Worm (Caenorhabditis elegans) whole organism, late embryonic: ENCODE data around the gene glb-28.

ENCODE experiments used
- C08G9.2 ChIP-seq: sonication (generic microtip); optimal IDR thresholded peaks from 2 replicates; lab custom pipeline; 2016; ENCODE audit warnings: mild to moderate bottlenecking, missing genetic modification characterization, moderate library complexity, missing compliant biosample characterization
- C38D4.7 ChIP-seq: fragments of 200-800 bp; sonication (Bioruptor generic); optimal IDR thresholded peaks from 2 replicates; lab custom pipeline; 2018; ENCODE audit warnings: mild to moderate bottlenecking, missing genetic modification characterization, moderate library complexity, missing compliant biosample characterization
- F13H6.1 ChIP-seq: sonication (generic microtip); optimal IDR thresholded peaks from 2 replicates; lab custom pipeline; 2016; ENCODE audit warnings: missing genetic modification characterization, missing compliant biosample characterization
- K09A11.1 ChIP-seq: sonication (generic microtip); optimal IDR thresholded peaks from 2 replicates; lab custom pipeline; 2017; ENCODE audit warnings: antibody characterized with exemption, mild to moderate bottlenecking, missing genetic modification characterization, missing compliant biosample characterization; ENCODE audit not compliant: insufficient read depth
- Y22D7AL.16 ChIP-seq: sonication (generic microtip); optimal IDR thresholded peaks from 2 replicates; lab custom pipeline; 2016; ENCODE audit warnings: missing genetic modification characterization, missing compliant biosample characterization
- ama-1 ChIP-seq: fragments of 150-350 bp; optimal IDR thresholded peaks from 2 replicates; lab custom pipeline; 2014
- ceh-18 ChIP-seq: sonication (generic microtip); optimal IDR thresholded peaks from 2 replicates; lab custom pipeline; 2016; ENCODE audit warnings: missing genetic modification characterization, missing compliant biosample characterization
- ceh-2 ChIP-seq: sonication (generic microtip); optimal IDR thresholded peaks from 2 replicates; lab custom pipeline; 2016; ENCODE audit warnings: missing genotype, missing genetic modification characterization, missing compliant biosample characterization
- ceh-22 ChIP-seq: sonication (generic microtip); optimal IDR thresholded peaks from 2 replicates; lab custom pipeline; 2017; ENCODE audit warnings: missing biosample characterization, missing genetic modification characterization
- ceh-24 ChIP-seq: sonication (generic microtip); optimal IDR thresholded peaks from 2 replicates; lab custom pipeline; 2016; ENCODE audit warnings: mild to moderate bottlenecking, missing genetic modification characterization, missing compliant biosample characterization
- ceh-30 ChIP-seq: fragments of 150-350 bp; optimal IDR thresholded peaks from 2 replicates; lab custom pipeline; 2014; ENCODE audit warnings: missing biosample characterization, missing genetic modification characterization
- ceh-34 ChIP-seq: sonication (generic microtip); optimal IDR thresholded peaks from 2 replicates; lab custom pipeline; 2016; ENCODE audit warnings: mild to moderate bottlenecking, missing genetic modification characterization, missing compliant biosample characterization
- ceh-45 ChIP-seq: fragments of 200-800 bp; sonication (Bioruptor generic); IDR thresholded peaks from 2 replicates; pipeline ENCODE4 v1.3.6; 2022; ENCODE audit warnings: missing genetic modification reagents, missing genetic modification characterization, missing compliant biosample characterization
- ceh-48 ChIP-seq: sonication (generic microtip); optimal IDR thresholded peaks from 2 replicates; lab custom pipeline; 2016; ENCODE audit warnings: missing genetic modification characterization, inconsistent platforms, missing compliant biosample characterization
- ceh-6 ChIP-seq: fragments of 200-800 bp; sonication (Bioruptor generic); optimal IDR thresholded peaks from 2 replicates; lab custom pipeline; 2018; ENCODE audit warnings: mild to moderate bottlenecking, missing genetic modification characterization, missing compliant biosample characterization
- ceh-9 ChIP-seq: sonication (generic microtip); optimal IDR thresholded peaks from 2 replicates; lab custom pipeline; 2016; ENCODE audit warnings: mild to moderate bottlenecking, missing genetic modification characterization, inconsistent platforms, missing compliant biosample characterization
- dmd-4 ChIP-seq: sonication (generic microtip); optimal IDR thresholded peaks from 2 replicates; lab custom pipeline; 2016; ENCODE audit warnings: borderline replicate concordance, missing genetic modification characterization, missing compliant biosample characterization
- dve-1 ChIP-seq: sonication (generic microtip); optimal IDR thresholded peaks from 2 replicates; lab custom pipeline; 2017; ENCODE audit warnings: antibody characterized with exemption, mild to moderate bottlenecking, missing genetic modification characterization, missing compliant biosample characterization
- elt-2 ChIP-seq: sonication (generic microtip); optimal IDR thresholded peaks from 2 replicates; lab custom pipeline; 2016; ENCODE audit warnings: missing genetic modification reagents, missing genetic modification characterization, missing compliant biosample characterization
- ets-4 ChIP-seq: sonication (generic microtip); optimal IDR thresholded peaks from 2 replicates; lab custom pipeline; 2016; ENCODE audit warnings: missing genetic modification characterization, missing compliant biosample characterization
- fax-1 ChIP-seq: sonication (generic microtip); optimal IDR thresholded peaks from 2 replicates; lab custom pipeline; 2016; ENCODE audit warnings: missing genotype, missing genetic modification characterization, missing compliant biosample characterization
- fkh-10 ChIP-seq: fragments of 150-350 bp; optimal IDR thresholded peaks from 2 replicates; lab custom pipeline; 2014; ENCODE audit warnings: missing biosample characterization, missing genetic modification reagents, missing genetic modification characterization
- fkh-6 ChIP-seq: sonication (generic microtip); optimal IDR thresholded peaks from 2 replicates; lab custom pipeline; 2016; ENCODE audit warnings: missing genetic modification characterization, missing compliant biosample characterization
- hlh-13 ChIP-seq: fragments of 200-800 bp; sonication (Bioruptor generic); optimal IDR thresholded peaks from 2 replicates; lab custom pipeline; 2018; ENCODE audit warnings: mild to moderate bottlenecking, missing genetic modification characterization, missing compliant biosample characterization
- hlh-15 ChIP-seq: sonication (generic microtip); optimal IDR thresholded peaks from 2 replicates; lab custom pipeline; 2016; ENCODE audit warnings: missing genetic modification characterization, missing compliant biosample characterization
- hlh-30 ChIP-seq: sonication (generic microtip); optimal IDR thresholded peaks from 2 replicates; lab custom pipeline; 2017; ENCODE audit warnings: antibody characterized with exemption, missing genetic modification characterization, missing compliant biosample characterization; ENCODE audit not compliant: insufficient read depth
- hlh-6 ChIP-seq: sonication (generic microtip); optimal IDR thresholded peaks from 2 replicates; lab custom pipeline; 2016; ENCODE audit warnings: missing genotype, missing genetic modification characterization, missing compliant biosample characterization
- lim-6 ChIP-seq: sonication (generic microtip); optimal IDR thresholded peaks from 2 replicates; lab custom pipeline; 2016; ENCODE audit warnings: missing genetic modification characterization, missing compliant biosample characterization
- lin-11 ChIP-seq: fragments of 200-800 bp; sonication (Bioruptor generic); optimal IDR thresholded peaks from 2 replicates; lab custom pipeline; 2018; ENCODE audit warnings: mild to moderate bottlenecking, missing genetic modification characterization, missing compliant biosample characterization
- madf-2 ChIP-seq: sonication (generic microtip); optimal IDR thresholded peaks from 2 replicates; lab custom pipeline; 2017; ENCODE audit warnings: missing genetic modification characterization, missing compliant biosample characterization
- mec-3 ChIP-seq: sonication (generic microtip); optimal IDR thresholded peaks from 2 replicates; lab custom pipeline; 2016; ENCODE audit warnings: borderline replicate concordance, missing genetic modification characterization, missing compliant biosample characterization
- nfya-1 ChIP-seq: sonication (generic microtip); optimal IDR thresholded peaks from 2 replicates; lab custom pipeline; 2017; ENCODE audit warnings: missing genetic modification characterization, mild to moderate bottlenecking, missing compliant biosample characterization, antibody characterized with exemption, moderate library complexity
- nhr-11 ChIP-seq: fragments of 150-350 bp; optimal IDR thresholded peaks from 2 replicates; lab custom pipeline; 2014; ENCODE audit warnings: missing biosample characterization, missing genetic modification characterization
- nhr-232 ChIP-seq: sonication (generic microtip); optimal IDR thresholded peaks from 2 replicates; lab custom pipeline; 2016; ENCODE audit warnings: missing genetic modification characterization, missing compliant biosample characterization
- npax-4 ChIP-seq: sonication (generic microtip); optimal IDR thresholded peaks from 2 replicates; lab custom pipeline; 2016; ENCODE audit warnings: missing genetic modification characterization, missing compliant biosample characterization
- odd-2 ChIP-seq: sonication (generic microtip); optimal IDR thresholded peaks from 2 replicates; lab custom pipeline; 2017; ENCODE audit warnings: antibody characterized with exemption, mild to moderate bottlenecking, missing genetic modification characterization, missing compliant biosample characterization
- pat-9 ChIP-seq: fragments of 200-800 bp; sonication (Bioruptor generic); optimal IDR thresholded peaks from 2 replicates; lab custom pipeline; 2018; ENCODE audit warnings: mild to moderate bottlenecking, missing genetic modification characterization, moderate library complexity, missing compliant biosample characterization
- pha-2 ChIP-seq: sonication (generic microtip); optimal IDR thresholded peaks from 2 replicates; lab custom pipeline; 2017; ENCODE audit warnings: mild to moderate bottlenecking, missing genetic modification characterization, missing compliant biosample characterization
- pha-4 ChIP-seq: fragments of 150-350 bp; optimal IDR thresholded peaks from 2 replicates; lab custom pipeline; 2018; ENCODE audit warnings: missing biosample characterization, missing genetic modification reagents, missing genetic modification characterization
- pqm-1 ChIP-seq: sonication (generic microtip); optimal IDR thresholded peaks from 2 replicates; lab custom pipeline; 2016; ENCODE audit warnings: missing genetic modification characterization, missing compliant biosample characterization
- pros-1 ChIP-seq: fragments of 150-350 bp; optimal IDR thresholded peaks from 2 replicates; lab custom pipeline; 2014; ENCODE audit warnings: missing biosample characterization, missing genetic modification reagents, missing genetic modification characterization
- ref-2 ChIP-seq: sonication (generic microtip); optimal IDR thresholded peaks from 2 replicates; lab custom pipeline; 2016; ENCODE audit warnings: missing genetic modification characterization, missing compliant biosample characterization
- rnt-1 ChIP-seq: sonication (generic microtip); optimal IDR thresholded peaks from 2 replicates; lab custom pipeline; 2016; ENCODE audit warnings: missing genetic modification characterization, missing compliant biosample characterization
- sox-4 ChIP-seq: sonication (generic microtip); optimal IDR thresholded peaks from 2 replicates; lab custom pipeline; 2017; ENCODE audit warnings: mild to moderate bottlenecking, missing genetic modification characterization, inconsistent platforms, missing compliant biosample characterization
- ttx-3 ChIP-seq: sonication (generic microtip); optimal IDR thresholded peaks from 2 replicates; lab custom pipeline; 2016; ENCODE audit warnings: missing genetic modification reagents, missing genetic modification characterization, missing compliant biosample characterization
- unc-3 ChIP-seq, 2 experiments: fragments of 200-800 bp in 1 of 2; sonication (Bioruptor generic) in 1 of 2; sonication (generic microtip) in 1 of 2; conservative IDR thresholded peaks in 1 of 2; optimal IDR thresholded peaks in 1 of 2; 2 replicates each; pipeline versions ENCODE4 v1.3.6 to Lab custom; 2016 to 2022; ENCODE audit warnings: missing compliant biosample characterization in 2 of 2, missing genetic modification characterization in 2 of 2, missing genetic modification reagents in 1 of 2
- unc-42 ChIP-seq: sonication (generic microtip); optimal IDR thresholded peaks from 2 replicates; lab custom pipeline; 2016; ENCODE audit warnings: missing genotype, missing genetic modification characterization, missing compliant biosample characterization
- unc-55 ChIP-seq: sonication (generic microtip); optimal IDR thresholded peaks from 2 replicates; lab custom pipeline; 2017; ENCODE audit warnings: missing biosample characterization, missing genetic modification reagents, missing genetic modification characterization
- unc-86 ChIP-seq: sonication (generic microtip); optimal IDR thresholded peaks from 2 replicates; lab custom pipeline; 2016; ENCODE audit warnings: missing genetic modification characterization, missing compliant biosample characterization
- ztf-16 ChIP-seq: sonication (generic microtip); optimal IDR thresholded peaks from 2 replicates; lab custom pipeline; 2017; ENCODE audit warnings: missing genetic modification characterization, missing compliant biosample characterization

The glb-28 gene

DNA sequence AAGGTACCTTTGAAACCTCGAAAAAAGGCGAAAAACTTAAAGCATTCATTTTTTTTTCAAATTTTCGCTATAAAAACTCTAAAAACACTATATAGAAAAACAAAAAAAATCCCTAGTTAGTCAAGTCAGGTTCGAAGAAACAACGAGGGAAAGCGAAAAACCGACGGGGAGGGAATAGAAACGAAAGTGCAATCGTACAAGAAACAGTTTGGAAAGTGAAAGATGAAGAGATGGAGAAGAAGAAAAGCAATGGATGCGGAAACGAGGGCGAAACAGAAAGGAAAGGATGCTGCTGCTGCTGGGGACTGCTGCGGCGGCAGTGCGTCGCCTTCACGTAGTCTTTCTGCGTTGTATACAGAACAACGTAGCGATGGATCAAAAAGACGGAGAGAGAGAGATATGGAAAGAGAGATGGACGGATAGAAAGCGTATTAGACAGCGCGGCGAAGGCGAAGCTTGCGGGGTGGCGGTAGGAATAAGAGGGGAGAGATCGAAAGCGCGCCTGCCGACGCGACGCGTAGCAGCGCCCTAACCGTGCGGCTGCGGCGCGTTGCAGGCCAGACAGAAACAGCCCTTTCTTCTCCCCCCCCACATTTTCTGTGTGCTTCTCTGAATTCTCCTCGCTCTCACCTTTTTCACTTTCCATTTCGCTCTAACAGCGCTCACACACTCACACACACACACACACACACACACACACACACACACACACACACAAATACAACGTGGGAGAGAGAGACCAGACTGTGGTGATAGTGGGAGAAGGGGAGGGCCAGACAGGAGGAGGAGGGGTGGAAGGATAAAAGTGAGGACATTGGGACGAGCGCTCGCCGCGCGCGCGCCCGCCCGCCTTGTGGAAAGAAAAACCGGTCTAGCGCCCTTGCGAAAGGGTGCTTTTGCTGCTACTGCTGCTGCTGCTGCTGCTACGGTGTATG is 42.0 kb downstream of the glb-28 start:
- peak; percentile 58 for TF ChIP-seq F13H6.1 (tag; lab: Kevin White, UChicago)
- no peak for TF ChIP-seq pha-4 (tag; lab: Kevin White, UChicago)
- peak; percentile 88 for TF ChIP-seq nfya-1 (tag; lab: Kevin White, UChicago)
- TF ChIP-seq pha-2 = no peak
- TF ChIP-seq ama-1 (lab: Kevin White, UChicago) = no peak
- peak; percentile 38 for TF ChIP-seq ztf-16 (tag; lab: Kevin White, UChicago)
- no peak for TF ChIP-seq lim-6 (tag; lab: Kevin White, UChicago)
- TF ChIP-seq ceh-34 (tag; lab: Kevin White, UChicago) = peak; percentile 90
- TF ChIP-seq madf-2 = peak; percentile 37
- TF ChIP-seq ceh-6 (GFP tag; lab: Kevin White, UChicago) = peak; percentile 24
- TF ChIP-seq unc-3 (GFP tag; conservative IDR thresholded peaks at IDR 0.05; lab: Robert Waterston, UW) = no peak
- no peak for TF ChIP-seq unc-3 (tag; optimal IDR thresholded peaks at IDR 0.05; lab: Kevin White, UChicago)
- peak; percentile 94 for TF ChIP-seq ceh-18
- TF ChIP-seq nhr-11 = no peak
- TF ChIP-seq rnt-1 (tag; lab: Kevin White, UChicago) = peak; percentile 95
- no peak for TF ChIP-seq nhr-232 (tag; lab: Kevin White, UChicago)
- TF ChIP-seq pat-9 (tag; lab: Kevin White, UChicago) = peak; percentile 76
- TF ChIP-seq ceh-9 = no peak
- no peak for TF ChIP-seq hlh-13 (GFP tag; lab: Kevin White, UChicago)
- TF ChIP-seq ref-2 (tag; lab: Kevin White, UChicago) = peak; percentile 82
- TF ChIP-seq C08G9.2 (tag; lab: Kevin White, UChicago) = peak; percentile 45
- TF ChIP-seq pros-1 (tag; lab: Kevin White, UChicago) = peak; percentile 82
- TF ChIP-seq npax-4 (tag; lab: Kevin White, UChicago) = no peak
- no peak for TF ChIP-seq odd-2
- no peak for TF ChIP-seq sox-4
- peak; percentile 52 for TF ChIP-seq elt-2 (tag; lab: Kevin White, UChicago)
- TF ChIP-seq ets-4 (tag; lab: Kevin White, UChicago) = peak; percentile 46
- no peak for TF ChIP-seq ttx-3 (tag; lab: Kevin White, UChicago)
- TF ChIP-seq C38D4.7 = peak; percentile 9
- peak; percentile 19 for TF ChIP-seq fkh-6 (tag; lab: Kevin White, UChicago)
- no peak for TF ChIP-seq Y22D7AL.16 (tag; lab: Kevin White, UChicago)
- TF ChIP-seq hlh-30 (tag; lab: Kevin White, UChicago) = peak; percentile 24
- no peak for TF ChIP-seq lin-11 (tag; lab: Kevin White, UChicago)
- no peak for TF ChIP-seq unc-42
- peak; percentile 51 for TF ChIP-seq fkh-10 (GFP tag; lab: Kevin White, UChicago)
- peak; percentile 41 for TF ChIP-seq fax-1
- TF ChIP-seq K09A11.1 (tag; lab: Kevin White, UChicago) = peak; percentile 37
- TF ChIP-seq pqm-1 (tag; lab: Kevin White, UChicago) = no peak
- no peak for TF ChIP-seq dmd-4 (tag; lab: Kevin White, UChicago)
- TF ChIP-seq ceh-30 (tag; lab: Kevin White, UChicago) = no peak
- TF ChIP-seq ceh-45 (GFP tag; lab: Robert Waterston, UW) = no peak
- peak; percentile 9 for TF ChIP-seq ceh-2
- peak; percentile 76 for TF ChIP-seq dve-1 (tag; lab: Kevin White, UChicago)
- no peak for TF ChIP-seq ceh-24 (tag; lab: Kevin White, UChicago)
- no peak for TF ChIP-seq unc-55 (GFP tag; lab: Kevin White, UChicago)
- no peak for TF ChIP-seq ceh-48 (tag; lab: Kevin White, UChicago)
- TF ChIP-seq hlh-15 (tag; lab: Kevin White, UChicago) = no peak
- TF ChIP-seq unc-86 (tag; lab: Kevin White, UChicago) = no peak
- no peak for TF ChIP-seq ceh-22 (tag; lab: Kevin White, UChicago)
- no peak for TF ChIP-seq hlh-6 (tag; lab: Kevin White, UChicago)
- TF ChIP-seq mec-3 = no peak
